Worm (Caenorhabditis elegans) whole organism, mixed stage, embryonic: Measurements from ENCODE around the gene Y53G8AR.8.
A peak's percentile ranks its signal among the peaks of the same experiment; 100 is the strongest.

Source experiments
- M03D4.4 ChIP-seq: sonication (generic microtip); optimal IDR thresholded peaks from 2 replicates; lab custom pipeline; 2017; ENCODE audit warnings: mild to moderate bottlenecking, missing genetic modification characterization, missing compliant biosample characterization
- bed-3 ChIP-seq: fragments of 200-800 bp; sonication (Bioruptor generic); optimal IDR thresholded peaks from 3 replicates; lab custom pipeline; 2018; ENCODE audit warnings: mild to moderate bottlenecking, missing genetic modification characterization, moderate library complexity, missing compliant biosample characterization
- blmp-1 ChIP-seq: fragments of 150-350 bp; optimal IDR thresholded peaks from 2 replicates; lab custom pipeline; 2014; ENCODE audit warnings: missing biosample characterization, missing genetic modification characterization
- ceh-43 ChIP-seq: fragments of 200-800 bp; sonication (Bioruptor generic); optimal IDR thresholded peaks from 2 replicates; lab custom pipeline; 2018; ENCODE audit warnings: mild to moderate bottlenecking, missing genetic modification characterization, moderate library complexity, missing compliant biosample characterization
- ceh-83 ChIP-seq: fragments of 200-800 bp; sonication (Bioruptor generic); optimal IDR thresholded peaks from 2 replicates; lab custom pipeline; 2018; ENCODE audit warnings: mild to moderate bottlenecking, missing genetic modification characterization, missing compliant biosample characterization
- ces-1 ChIP-seq: fragments of 150-350 bp; optimal IDR thresholded peaks from 2 replicates; lab custom pipeline; 2014; ENCODE audit warnings: missing biosample characterization, missing genetic modification reagents, missing genetic modification characterization
- elt-1 ChIP-seq: sonication (generic microtip); optimal IDR thresholded peaks from 2 replicates; lab custom pipeline; 2017; ENCODE audit warnings: missing genetic modification characterization, mild to moderate bottlenecking, missing compliant biosample characterization, antibody characterized with exemption, moderate library complexity, borderline replicate concordance; ENCODE audit not compliant: insufficient read depth
- elt-3 ChIP-seq: fragments of 150-350 bp; optimal IDR thresholded peaks from 2 replicates; lab custom pipeline; 2014; ENCODE audit warnings: missing biosample characterization, missing genetic modification characterization
- ham-2 ChIP-seq: fragments of 200-800 bp; sonication (Bioruptor generic); optimal IDR thresholded peaks from 2 replicates; lab custom pipeline; 2018; ENCODE audit warnings: mild to moderate bottlenecking, missing genetic modification characterization, missing compliant biosample characterization
- hlh-1 ChIP-seq: fragments of 150-350 bp; optimal IDR thresholded peaks from 2 replicates; lab custom pipeline; 2014; ENCODE audit warnings: missing biosample characterization, missing genetic modification reagents, missing genetic modification characterization
- lin-13 ChIP-seq: fragments of 150-350 bp; optimal IDR thresholded peaks from 2 replicates; lab custom pipeline; 2014; ENCODE audit warnings: missing biosample characterization, missing genetic modification characterization
- lsy-2 ChIP-seq: fragments of 150-350 bp; optimal IDR thresholded peaks from 2 replicates; lab custom pipeline; 2014; ENCODE audit warnings: missing biosample characterization, missing genetic modification characterization
- mab-5 ChIP-seq: fragments of 150-350 bp; optimal IDR thresholded peaks from 2 replicates; lab custom pipeline; 2014; ENCODE audit warnings: missing biosample characterization, missing genetic modification characterization
- mep-1 ChIP-seq: fragments of 150-350 bp; optimal IDR thresholded peaks from 2 replicates; lab custom pipeline; 2017; ENCODE audit warnings: missing biosample characterization, missing genetic modification reagents, missing genetic modification characterization, inconsistent platforms
- mls-2 ChIP-seq: sonication (generic microtip); optimal IDR thresholded peaks from 2 replicates; lab custom pipeline; 2016; ENCODE audit warnings: mild to moderate bottlenecking, missing genetic modification characterization, moderate library complexity, missing compliant biosample characterization
- nhr-12 ChIP-seq: fragments of 150-350 bp; optimal IDR thresholded peaks from 2 replicates; lab custom pipeline; 2014; ENCODE audit warnings: missing biosample characterization, missing genetic modification characterization
- nhr-2 ChIP-seq: fragments of 150-350 bp; optimal IDR thresholded peaks from 2 replicates; lab custom pipeline; 2014; ENCODE audit warnings: missing biosample characterization, missing genetic modification characterization
- nhr-237 ChIP-seq: fragments of 150-350 bp; optimal IDR thresholded peaks from 2 replicates; lab custom pipeline; 2014; ENCODE audit warnings: missing biosample characterization, missing genetic modification characterization
- nhr-28 ChIP-seq: fragments of 150-350 bp; optimal IDR thresholded peaks from 2 replicates; lab custom pipeline; 2014; ENCODE audit warnings: missing biosample characterization, missing genetic modification characterization
- nhr-76 ChIP-seq: sonication (generic microtip); optimal IDR thresholded peaks from 2 replicates; lab custom pipeline; 2017; ENCODE audit warnings: missing biosample characterization, missing genetic modification characterization
- pha-4 ChIP-seq: fragments of 150-350 bp; optimal IDR thresholded peaks from 2 replicates; lab custom pipeline; 2018; ENCODE audit warnings: missing biosample characterization, missing genetic modification reagents, missing genetic modification characterization
- sem-2 ChIP-seq: fragments of 200-800 bp; sonication (Bioruptor generic); optimal IDR thresholded peaks from 2 replicates; lab custom pipeline; 2018; ENCODE audit warnings: mild to moderate bottlenecking, missing genetic modification characterization, missing compliant biosample characterization
- sptf-1 ChIP-seq: sonication (generic microtip); optimal IDR thresholded peaks from 2 replicates; lab custom pipeline; 2017; ENCODE audit warnings: mild to moderate bottlenecking, missing genetic modification characterization, moderate library complexity, missing compliant biosample characterization
- tbx-8 ChIP-seq: fragments of 200-800 bp; sonication (Bioruptor generic); optimal IDR thresholded peaks from 2 replicates; lab custom pipeline; 2018; ENCODE audit warnings: mild to moderate bottlenecking, missing genetic modification characterization, moderate library complexity, missing compliant biosample characterization
- unc-120 ChIP-seq: sonication (generic microtip); optimal IDR thresholded peaks from 2 replicates; lab custom pipeline; 2017; ENCODE audit warnings: missing genetic modification characterization, missing compliant biosample characterization; ENCODE audit not compliant: poor library complexity, severe bottlenecking
- unc-39 ChIP-seq: fragments of 150-350 bp; optimal IDR thresholded peaks from 2 replicates; lab custom pipeline; 2014; ENCODE audit warnings: missing biosample characterization, missing genetic modification characterization
- unc-62 ChIP-seq: fragments of 150-350 bp; optimal IDR thresholded peaks from 2 replicates; lab custom pipeline; 2014; ENCODE audit warnings: missing biosample characterization, missing genetic modification reagents, missing genetic modification characterization
- zip-8 ChIP-seq: fragments of 150-350 bp; optimal IDR thresholded peaks from 2 replicates; lab custom pipeline; 2014; ENCODE audit warnings: missing biosample characterization, missing genetic modification characterization

Y53G8AR.8 gene

DNA sequence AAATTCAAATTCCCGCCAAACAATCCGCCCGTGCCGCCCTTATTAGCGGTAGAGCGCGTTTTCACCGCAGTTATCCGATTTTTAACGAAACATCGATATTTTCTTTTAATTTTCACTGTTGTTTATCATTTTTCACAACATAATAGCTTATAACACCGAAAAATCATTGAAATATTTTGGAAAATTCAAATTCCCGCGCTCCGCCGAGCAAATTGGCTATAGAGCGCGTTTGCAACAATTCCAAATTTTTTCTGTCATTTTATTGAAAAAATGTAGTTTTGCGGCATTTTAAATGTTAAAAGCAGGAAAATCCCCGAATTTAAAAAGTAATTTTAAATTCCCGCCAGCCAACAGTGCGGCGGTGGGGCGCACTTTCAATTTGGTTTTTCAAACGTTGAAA lies 15.6 kb upstream of the Y53G8AR.8 start:
- TF ChIP-seq zip-8 (tag; lab: Kevin White, UChicago), result no peak
- TF ChIP-seq M03D4.4 (tag; lab: Kevin White, UChicago), result no peak
- TF ChIP-seq elt-3, result no peak
- no peak for TF ChIP-seq mls-2
- TF ChIP-seq nhr-2, result no peak

DNA sequence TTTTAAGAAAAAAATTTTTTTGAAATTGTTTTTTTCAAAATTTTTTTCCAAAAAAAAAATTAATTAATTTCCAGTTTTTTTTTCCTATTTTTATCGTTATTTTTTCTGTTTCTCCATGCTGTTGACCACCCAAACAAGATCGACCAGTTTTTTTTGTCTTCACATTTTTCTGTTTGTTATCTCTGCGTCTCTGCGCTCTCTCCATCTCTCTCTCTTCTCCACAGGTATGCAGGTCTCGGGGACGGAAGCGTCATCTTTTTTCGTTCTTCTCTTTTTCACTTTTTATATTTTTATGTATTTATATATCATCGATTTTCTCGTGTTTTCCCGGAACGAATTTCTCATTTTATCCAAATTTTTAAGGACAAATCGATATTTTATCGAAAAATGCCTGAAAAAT lies 14.8 kb upstream of the Y53G8AR.8 start:
- TF ChIP-seq nhr-237 (peak; percentile 2), unc-120 (no peak)

ce11 chrIII:3307379-3307778 lies 13.2 kb upstream of the Y53G8AR.8 start:
- TF ChIP-seq nhr-237 (no peak), pha-4 (tag; lab: Kevin White, UChicago) (peak; percentile 76)

DNA sequence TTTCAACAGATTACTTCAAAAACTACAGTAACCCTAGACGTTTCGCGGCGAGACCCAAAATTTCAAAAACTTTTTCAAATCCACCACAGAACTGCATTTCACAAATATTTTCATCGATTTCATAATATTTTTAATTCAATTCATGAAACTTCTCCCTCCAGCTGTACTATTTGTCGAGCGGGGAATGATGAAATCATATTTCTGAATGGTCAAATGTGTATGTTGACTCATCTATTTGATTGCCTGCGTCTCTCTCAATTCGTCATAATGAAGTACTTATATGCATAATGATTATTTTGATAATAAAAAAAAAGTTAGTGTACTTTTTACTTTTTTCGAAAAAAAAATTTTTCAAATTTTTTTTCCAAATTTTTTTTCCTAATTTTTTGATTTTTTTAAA lies 12.2 kb upstream of the Y53G8AR.8 start:
- TF ChIP-seq ham-2 (GFP tag; lab: Kevin White, UChicago) (no peak), hlh-1 (tag; lab: Kevin White, UChicago) (no peak), unc-39 (tag; lab: Kevin White, UChicago) (no peak), nhr-28 (tag; lab: Kevin White, UChicago) (no peak), pha-4 (tag; lab: Kevin White, UChicago) (no peak), lin-13 (tag; lab: Kevin White, UChicago) (no peak), nhr-76 (no peak), mep-1 (tag; lab: Kevin White, UChicago) (no peak), unc-120 (no peak), blmp-1 (tag; lab: Kevin White, UChicago) (no peak), nhr-237 (no peak), zip-8 (tag; lab: Kevin White, UChicago) (no peak), elt-3 (no peak), lsy-2 (tag; lab: Kevin White, UChicago) (no peak), bed-3 (GFP tag; lab: Kevin White, UChicago) (no peak), M03D4.4 (tag; lab: Kevin White, UChicago) (no peak), mab-5 (no peak), sem-2 (GFP tag; lab: Kevin White, UChicago) (no peak), ces-1 (GFP tag; lab: Kevin White, UChicago) (no peak), nhr-12 (no peak)

ce11 chrIII:3304554-3304953 lies 10.4 kb upstream of the Y53G8AR.8 start:
- peak; percentile 56 for TF ChIP-seq unc-120
- peak; percentile 22 for TF ChIP-seq tbx-8 (GFP tag; lab: Kevin White, UChicago)
- no peak for TF ChIP-seq sem-2 (GFP tag; lab: Kevin White, UChicago)
- TF ChIP-seq unc-62, result peak; percentile 45

- no peak for TF ChIP-seq nhr-2
- TF ChIP-seq ces-1 (GFP tag; lab: Kevin White, UChicago), result no peak
- no peak for TF ChIP-seq ceh-43 (GFP tag; lab: Kevin White, UChicago)
- TF ChIP-seq elt-1 (tag; lab: Kevin White, UChicago), result no peak
- no peak for TF ChIP-seq elt-3
- no peak for TF ChIP-seq pha-4 (tag; lab: Kevin White, UChicago)
- no peak for TF ChIP-seq M03D4.4 (tag; lab: Kevin White, UChicago)
- TF ChIP-seq sptf-1 (tag; lab: Kevin White, UChicago), result no peak
- TF ChIP-seq unc-120, result no peak
- no peak for TF ChIP-seq lin-13 (tag; lab: Kevin White, UChicago)
- no peak for TF ChIP-seq ceh-83 (GFP tag; lab: Kevin White, UChicago)
- no peak for TF ChIP-seq nhr-28 (tag; lab: Kevin White, UChicago)
- no peak for TF ChIP-seq zip-8 (tag; lab: Kevin White, UChicago)
- no peak for TF ChIP-seq mep-1 (tag; lab: Kevin White, UChicago)
- no peak for TF ChIP-seq mls-2
- no peak for TF ChIP-seq bed-3 (GFP tag; lab: Kevin White, UChicago)
- TF ChIP-seq tbx-8 (GFP tag; lab: Kevin White, UChicago), result no peak
- TF ChIP-seq hlh-1 (tag; lab: Kevin White, UChicago), result no peak
- TF ChIP-seq, all 35 proteins: peak for 0
Measured at ce11 chrIII:3297151-3297550, 3.0 kb upstream of the Y53G8AR.8 start, which contains the start of gene Y53G8AR.5. TSS of gene Y53G8AR.5 (plus strand) at chrIII:3297451.
